Worm (Caenorhabditis elegans): Measurements from ENCODE around the gene K07F5.7.

DNA sequence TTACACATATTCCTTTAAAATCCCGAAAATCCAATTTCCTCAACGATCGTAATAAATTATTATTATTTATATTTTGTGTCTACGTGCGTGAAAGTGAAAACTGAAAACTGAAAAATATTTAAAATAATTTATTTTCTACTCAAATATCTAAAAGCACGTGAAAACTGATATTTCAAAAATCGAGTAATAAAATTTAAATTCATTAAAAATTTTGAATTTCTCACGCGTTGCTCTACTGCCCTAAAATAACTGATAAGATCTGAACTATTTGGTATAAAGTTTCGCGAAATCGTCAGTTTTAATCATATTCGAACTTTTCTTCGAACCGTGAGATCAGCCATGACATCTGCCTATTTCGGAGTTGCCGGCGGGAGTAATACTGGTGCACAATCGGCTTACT, 4.3 kb upstream of the K07F5.7 start, which contains the start of gene ssq-1:
- no peak for TF ChIP-seq ama-1 (optimal IDR thresholded peaks at IDR 0.05)
- TF ChIP-seq B0310.2 (tag; optimal IDR thresholded peaks at IDR 0.05), result no peak
- no peak for TF ChIP-seq hmbx-1 (tag; optimal IDR thresholded peaks at IDR 0.05)
- TF ChIP-seq tra-4 (tag; optimal IDR thresholded peaks at IDR 0.05), result no peak
- TF ChIP-seq flt-1 (GFP tag; IDR thresholded peaks at IDR 0.05), result no peak
- no peak for TF ChIP-seq aly-1 (tag; optimal IDR thresholded peaks at IDR 0.05)
- no peak for TF ChIP-seq ets-7 (tag; optimal IDR thresholded peaks at IDR 0.05)
- TF ChIP-seq ceh-13 (GFP tag; optimal IDR thresholded peaks at IDR 0.05), result no peak
- no peak for TF ChIP-seq tbx-37 (GFP tag; conservative IDR thresholded peaks at IDR 0.05)
- no peak for TF ChIP-seq F13C5.2 (tag; optimal IDR thresholded peaks at IDR 0.05)
- TF ChIP-seq hmg-4 (GFP tag; optimal IDR thresholded peaks at IDR 0.05), result no peak
- no peak for TF ChIP-seq tbx-11 (GFP tag; IDR thresholded peaks at IDR 0.05)

Measured in whole organism, early embryonic.